Worm (Caenorhabditis elegans): Measurements from ENCODE around the gene C18G1.1.

C18G1.1 gene

ce11 chrV:4754684-4755211 lies 23.0 kb upstream of the C18G1.1 start (continued):
- TF ChIP-seq lin-26 (GFP tag; IDR thresholded peaks at IDR 0.05), result no peak
- no peak for TF ChIP-seq ceh-91 (GFP tag; IDR thresholded peaks at IDR 0.05)
- TF ChIP-seq F52B5.7 (tag; optimal IDR thresholded peaks at IDR 0.05), result no peak
- TF ChIP-seq him-1 (tag; optimal IDR thresholded peaks at IDR 0.05), result no peak
- TF ChIP-seq rcor-1 (GFP tag; IDR thresholded peaks at IDR 0.05), result no peak
- no peak for TF ChIP-seq cebp-2 (GFP tag; IDR thresholded peaks at IDR 0.05)
- no peak for TF ChIP-seq ztf-22 (GFP tag; optimal IDR thresholded peaks at IDR 0.05)

DNA sequence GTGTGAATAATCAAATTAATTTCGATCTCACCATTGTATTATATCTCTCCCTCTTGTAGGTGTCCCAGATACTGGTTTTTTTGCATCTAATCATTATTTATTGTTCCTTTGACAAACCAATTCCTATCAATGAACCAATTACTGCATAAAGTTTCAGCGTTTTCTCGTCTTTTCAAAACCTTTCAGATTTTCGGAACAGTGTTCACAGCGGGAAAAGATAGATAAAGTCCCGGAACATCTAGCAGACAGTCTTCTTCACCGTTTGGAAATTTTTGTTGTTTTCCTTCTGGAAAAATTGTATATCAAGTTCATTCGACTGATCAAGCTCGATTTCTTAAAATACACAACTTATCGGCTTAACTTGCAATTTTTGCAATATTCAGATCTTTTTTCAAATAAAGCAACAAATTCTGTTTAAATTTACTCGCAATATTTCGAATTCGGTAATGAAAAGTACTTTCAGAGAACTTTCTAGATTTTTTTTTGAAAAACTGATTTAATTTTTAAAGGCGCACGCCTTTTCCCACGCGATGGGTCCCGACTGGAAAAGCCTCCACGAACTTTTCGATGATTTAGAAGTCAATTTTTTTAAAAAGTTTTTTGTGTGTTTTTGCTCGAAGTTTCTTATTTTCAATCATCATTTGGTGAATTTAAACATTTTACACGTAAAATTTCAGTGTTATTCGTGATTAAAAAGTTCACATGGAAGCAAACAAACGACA lies 22.3 kb upstream of the C18G1.1 start, which contains the start of gene pgl-3:
pgl-3 (plus strand) TSS at position 672 of the 722 bp plus-strand sequence.
- TF ChIP-seq hmg-1.2 (GFP tag; IDR thresholded peaks at IDR 0.05), result peak; percentile 34
- TF ChIP-seq Y53F4B.3 (GFP tag; IDR thresholded peaks at IDR 0.05), result no peak
- TF ChIP-seq unc-130 (GFP tag; optimal IDR thresholded peaks at IDR 0.05), result peak; percentile 11
- no peak for TF ChIP-seq madf-10 (tag; optimal IDR thresholded peaks at IDR 0.05)
- TF ChIP-seq Y56A3A.18 (GFP tag; IDR thresholded peaks at IDR 0.05), result peak; percentile 42; the same call in 1 of the 2 replicates
- no peak for TF ChIP-seq dpff-1 (tag; optimal IDR thresholded peaks at IDR 0.05)
- peak; percentile 47 for TF ChIP-seq efl-1 (GFP tag; optimal IDR thresholded peaks at IDR 0.05)
- TF ChIP-seq ekl-4 (GFP tag; IDR thresholded peaks at IDR 0.05), result no peak
- peak; percentile 72 for TF ChIP-seq C17E4.6 (GFP tag; IDR thresholded peaks at IDR 0.05)
- peak; percentile 41 for TF ChIP-seq lsl-1 (GFP tag; optimal IDR thresholded peaks at IDR 0.05)
- peak; percentile 20 for TF ChIP-seq snpc-1.3 (tag; optimal IDR thresholded peaks at IDR 0.05; ENCODE audit: insufficient read depth)
- no peak for TF ChIP-seq F10E7.11 (tag; optimal IDR thresholded peaks at IDR 0.05)
- TF ChIP-seq lin-26 (GFP tag; IDR thresholded peaks at IDR 0.05), result peak; percentile 60; the same call in 1 of the 2 replicates
- no peak for TF ChIP-seq K12H6.12 (tag; optimal IDR thresholded peaks at IDR 0.05)
- no peak for TF ChIP-seq ceh-100 (GFP tag; IDR thresholded peaks at IDR 0.05)
- no peak for TF ChIP-seq aptf-3 (GFP tag; IDR thresholded peaks at IDR 0.05)
- TF ChIP-seq hsf-1 (GFP tag; IDR thresholded peaks at IDR 0.05), result peak; percentile 83
- peak; percentile 45 for TF ChIP-seq madf-8 (GFP tag; conservative IDR thresholded peaks at IDR 0.05)
- no peak for TF ChIP-seq F57A8.1 (GFP tag; optimal IDR thresholded peaks at IDR 0.05)
- no peak for TF ChIP-seq C06A6.2 (GFP tag; conservative IDR thresholded peaks at IDR 0.05)
- no peak for TF ChIP-seq ceh-40 (GFP tag; IDR thresholded peaks at IDR 0.05)
- TF ChIP-seq hlh-26 (GFP tag; conservative IDR thresholded peaks at IDR 0.05), result no peak
- TF ChIP-seq mes-4 (tag; optimal IDR thresholded peaks at IDR 0.05), result no peak
- peak; percentile 99 for TF ChIP-seq Y79H2A.3 (GFP tag; conservative IDR thresholded peaks at IDR 0.05)
- no peak for TF ChIP-seq egl-18 (GFP tag; IDR thresholded peaks at IDR 0.05)
- no peak for TF ChIP-seq B0261.1 (tag; optimal IDR thresholded peaks at IDR 0.05)
- TF ChIP-seq tbx-9 (tag; optimal IDR thresholded peaks at IDR 0.05; ENCODE audit: borderline replicate concordance), result no peak
- peak; percentile 61 for TF ChIP-seq attf-6 (GFP tag; IDR thresholded peaks at IDR 0.05)
- peak; percentile 42 for TF ChIP-seq xnd-1 (tag; optimal IDR thresholded peaks at IDR 0.05)
- TF ChIP-seq cebp-1 (GFP tag; IDR thresholded peaks at IDR 0.05), result no peak
- peak; percentile 31 for TF ChIP-seq cebp-1 (tag; optimal IDR thresholded peaks at IDR 0.05)
- 0 out of 2 replicates have a peak, but pooled peaks have one; percentile 19 for TF ChIP-seq F37B4.10 (GFP tag; IDR thresholded peaks at IDR 0.05)
- TF ChIP-seq B0336.3 (GFP tag; IDR thresholded peaks at IDR 0.05), result peak; percentile 48; the same call in 1 of the 2 replicates
- no peak for TF ChIP-seq ztf-26 (tag; optimal IDR thresholded peaks at IDR 0.05)
- peak; percentile 45; the same call in 1 of the 2 replicates for TF ChIP-seq ceh-91 (GFP tag; IDR thresholded peaks at IDR 0.05)
- no peak for TF ChIP-seq cebp-2 (GFP tag; IDR thresholded peaks at IDR 0.05)
- no peak for TF ChIP-seq lin-40 (tag; optimal IDR thresholded peaks at IDR 0.05)
- TF ChIP-seq D2030.7 (GFP tag; IDR thresholded peaks at IDR 0.05), result peak; percentile 77
- peak; percentile 52 for TF ChIP-seq lin-54 (GFP tag; optimal IDR thresholded peaks at IDR 0.05)
- peak; percentile 70 for TF ChIP-seq madf-6 (GFP tag; IDR thresholded peaks at IDR 0.05)
- peak; percentile 73 for TF ChIP-seq F39B2.1 (GFP tag; IDR thresholded peaks at IDR 0.05)
- 0 out of 2 replicates have a peak, but pooled peaks have one; percentile 54 for TF ChIP-seq egl-44 (GFP tag; IDR thresholded peaks at IDR 0.05)
